Worm (Caenorhabditis elegans) whole organism, L4 larva: ENCODE measurements around the gene tatn-1.

Experiments used
- D1046.2 ChIP-seq: fragments of 200-800 bp; sonication (Bioruptor generic); IDR thresholded peaks from 2 replicates; pipeline ENCODE4 v1.3.6; 2022; ENCODE audit warnings: missing genetic modification characterization, missing compliant biosample characterization
- F10B5.3 ChIP-seq: sonication (generic microtip); optimal IDR thresholded peaks from 2 replicates; lab custom pipeline; 2016; ENCODE audit warnings: mild to moderate bottlenecking, missing genetic modification characterization, missing compliant biosample characterization
- F26F4.8 ChIP-seq: fragments of 200-800 bp; sonication (Bioruptor generic); conservative IDR thresholded peaks from 2 replicates; pipeline ENCODE4 v1.3.6; 2022; ENCODE audit warnings: missing genetic modification characterization, missing compliant biosample characterization
- R02D3.7 ChIP-seq: fragments of 150-350 bp; sonication (generic microtip); optimal IDR thresholded peaks from 3 replicates; lab custom pipeline; 2014; ENCODE audit warnings: missing biosample characterization, missing genetic modification characterization
- Y5F2A.4 ChIP-seq: fragments of 200-800 bp; sonication (Bioruptor generic); optimal IDR thresholded peaks from 2 replicates; lab custom pipeline; 2018; ENCODE audit warnings: mild to moderate bottlenecking, missing genetic modification characterization, missing compliant biosample characterization
- Y75B8A.6 ChIP-seq: fragments of 200-800 bp; sonication (Bioruptor generic); IDR thresholded peaks from 2 replicates; pipeline ENCODE4 v1.3.6; 2022; ENCODE audit warnings: missing genetic modification reagents, missing genetic modification characterization, missing compliant biosample characterization
- ZK337.2 ChIP-seq: fragments of 200-800 bp; sonication (Bioruptor generic); IDR thresholded peaks from 2 replicates; pipeline ENCODE4 v1.3.6; 2022; ENCODE audit warnings: missing genetic modification reagents, missing genetic modification characterization, missing compliant biosample characterization
- arid-1 ChIP-seq: fragments of 200-800 bp; sonication (Bioruptor generic); conservative IDR thresholded peaks from 2 replicates; pipeline ENCODE4 v1.3.6; 2022; ENCODE audit warnings: missing genetic modification reagents, missing genetic modification characterization, missing compliant biosample characterization
- attf-4 ChIP-seq: sonication (generic microtip); optimal IDR thresholded peaks from 3 replicates; lab custom pipeline; 2017; ENCODE audit warnings: missing biosample characterization, missing genetic modification characterization
- ceh-44 ChIP-seq: fragments of 200-800 bp; sonication (Bioruptor generic); IDR thresholded peaks from 2 replicates; pipeline ENCODE4 v1.3.6; 2022; ENCODE audit warnings: missing genetic modification reagents, missing genetic modification characterization, missing compliant biosample characterization
- ceh-82 ChIP-seq: sonication (generic microtip); optimal IDR thresholded peaks from 2 replicates; lab custom pipeline; 2017; ENCODE audit warnings: missing biosample characterization, missing genetic modification characterization
- cey-2 ChIP-seq: sonication (generic microtip); optimal IDR thresholded peaks from 3 replicates; lab custom pipeline; 2017; ENCODE audit warnings: missing genetic modification characterization, mild to moderate bottlenecking, missing compliant biosample characterization, antibody characterized with exemption, borderline replicate concordance; ENCODE audit not compliant: insufficient read depth
- daf-19 ChIP-seq: fragments of 200-800 bp; sonication (Bioruptor generic); conservative IDR thresholded peaks from 2 replicates; pipeline ENCODE4 v1.3.6; 2022; ENCODE audit warnings: missing genetic modification characterization, missing compliant biosample characterization
- daf-8 ChIP-seq: fragments of 200-800 bp; sonication (Bioruptor generic); IDR thresholded peaks from 2 replicates; pipeline ENCODE4 v1.3.6; 2022; ENCODE audit warnings: missing genetic modification characterization, missing compliant biosample characterization
- dmd-6 ChIP-seq: fragments of 200-800 bp; sonication (Bioruptor generic); IDR thresholded peaks from 2 replicates; pipeline ENCODE4 v1.3.6; 2022; ENCODE audit warnings: missing genetic modification reagents, missing genetic modification characterization, missing compliant biosample characterization
- dmd-9 ChIP-seq: fragments of 200-800 bp; sonication (Bioruptor generic); IDR thresholded peaks from 2 replicates; pipeline ENCODE4 v1.3.6; 2022; ENCODE audit warnings: missing genetic modification reagents, missing genetic modification characterization, missing compliant biosample characterization
- dpl-1 ChIP-seq: fragments of 150-350 bp; optimal IDR thresholded peaks from 2 replicates; lab custom pipeline; 2014; ENCODE audit warnings: missing biosample characterization, missing genetic modification reagents, missing genetic modification characterization
- egl-43 ChIP-seq: fragments of 200-800 bp; sonication (Bioruptor generic); IDR thresholded peaks from 2 replicates; pipeline ENCODE4 v1.3.6; 2022; ENCODE audit warnings: missing genetic modification reagents, missing genetic modification characterization, missing compliant biosample characterization
- fkh-10 ChIP-seq: fragments of 150-350 bp; optimal IDR thresholded peaks from 2 replicates; lab custom pipeline; 2014; ENCODE audit warnings: missing biosample characterization, missing genetic modification reagents, missing genetic modification characterization
- fos-1 ChIP-seq: fragments of 150-350 bp; optimal IDR thresholded peaks from 2 replicates; lab custom pipeline; 2014; ENCODE audit warnings: missing biosample characterization, missing genetic modification characterization
- gei-8 ChIP-seq: fragments of 200-800 bp; sonication (Bioruptor generic); optimal IDR thresholded peaks from 2 replicates; lab custom pipeline; 2018; ENCODE audit warnings: mild to moderate bottlenecking, missing genetic modification characterization, missing compliant biosample characterization
- hlh-11 ChIP-seq: fragments of 200-800 bp; sonication (Bioruptor generic); optimal IDR thresholded peaks from 2 replicates; lab custom pipeline; 2018; ENCODE audit warnings: mild to moderate bottlenecking, missing genetic modification characterization, missing compliant biosample characterization
- hlh-30 ChIP-seq: sonication (generic microtip); optimal IDR thresholded peaks from 2 replicates; lab custom pipeline; 2017; ENCODE audit warnings: antibody characterized with exemption, mild to moderate bottlenecking, missing genetic modification characterization, missing compliant biosample characterization; ENCODE audit not compliant: insufficient read depth
- hmg-1.1 ChIP-seq: fragments of 200-800 bp; sonication (Bioruptor generic); IDR thresholded peaks from 2 replicates; pipeline ENCODE4 v1.3.6; 2022; ENCODE audit warnings: missing genetic modification reagents, missing genetic modification characterization, missing compliant biosample characterization
- lim-7 ChIP-seq: fragments of 200-800 bp; sonication (Bioruptor generic); IDR thresholded peaks from 2 replicates; pipeline ENCODE4 v1.3.6; 2022; ENCODE audit warnings: missing genetic modification characterization, missing compliant biosample characterization
- lin-1 ChIP-seq: fragments of 200-800 bp; sonication (Bioruptor generic); IDR thresholded peaks from 2 replicates; pipeline ENCODE4 v1.3.6; 2022; ENCODE audit warnings: missing genetic modification reagents, missing genetic modification characterization, missing compliant biosample characterization
- lir-3 ChIP-seq: sonication (generic microtip); optimal IDR thresholded peaks from 2 replicates; lab custom pipeline; 2016; ENCODE audit warnings: mild to moderate bottlenecking, missing genetic modification characterization, missing compliant biosample characterization
- lsy-2 ChIP-seq, 2 experiments: fragments of 150-350 bp in 1 of 2; sonication (generic microtip) in 1 of 2; optimal IDR thresholded peaks; 2 replicates each; lab custom pipeline; 2014 to 2017; ENCODE audit warnings: missing biosample characterization in 2 of 2, missing genetic modification characterization in 2 of 2
- madf-9 ChIP-seq: fragments of 200-800 bp; sonication (Bioruptor generic); conservative IDR thresholded peaks from 2 replicates; pipeline ENCODE4 v1.3.6; 2022; ENCODE audit warnings: missing genetic modification reagents, missing genetic modification characterization, missing compliant biosample characterization
- mdl-1 ChIP-seq, 2 experiments: fragments of 150-350 bp in 1 of 2; sonication (generic microtip) in 1 of 2; optimal IDR thresholded peaks; 2 replicates each; lab custom pipeline; 2014 to 2017; ENCODE audit warnings: missing biosample characterization in 2 of 2, missing genetic modification characterization in 2 of 2
- mdt-29 ChIP-seq: fragments of 200-800 bp; sonication (Bioruptor generic); IDR thresholded peaks from 2 replicates; pipeline ENCODE4 v1.3.6; 2022; ENCODE audit warnings: missing genetic modification reagents, missing genetic modification characterization, missing compliant biosample characterization
- mep-1 ChIP-seq: fragments of 150-350 bp; sonication (generic microtip); optimal IDR thresholded peaks from 3 replicates; lab custom pipeline; 2014; ENCODE audit warnings: missing biosample characterization, missing genetic modification characterization
- nhr-102 ChIP-seq: sonication (generic microtip); optimal IDR thresholded peaks from 2 replicates; lab custom pipeline; 2016; ENCODE audit warnings: mild to moderate bottlenecking, missing genetic modification characterization, moderate library complexity, missing compliant biosample characterization
- nhr-11 ChIP-seq: fragments of 150-350 bp; optimal IDR thresholded peaks from 2 replicates; lab custom pipeline; 2014; ENCODE audit warnings: missing biosample characterization, missing genetic modification characterization
- nhr-237 ChIP-seq: sonication (generic microtip); optimal IDR thresholded peaks from 2 replicates; lab custom pipeline; 2017; ENCODE audit warnings: missing biosample characterization, missing genetic modification characterization
- nhr-41 ChIP-seq: fragments of 200-800 bp; sonication (Bioruptor generic); IDR thresholded peaks from 2 replicates; pipeline ENCODE4 v1.3.6; 2022; ENCODE audit warnings: missing genetic modification reagents, missing genetic modification characterization, missing compliant biosample characterization
- nhr-42 ChIP-seq: fragments of 200-800 bp; sonication (Bioruptor generic); IDR thresholded peaks from 2 replicates; pipeline ENCODE4 v1.3.6; 2022; ENCODE audit warnings: missing genetic modification characterization, missing compliant biosample characterization
- nhr-76 ChIP-seq: fragments of 150-350 bp; optimal IDR thresholded peaks from 2 replicates; lab custom pipeline; 2014; ENCODE audit warnings: missing biosample characterization, missing genetic modification characterization
- nhr-77 ChIP-seq: fragments of 150-350 bp; optimal IDR thresholded peaks from 2 replicates; lab custom pipeline; 2014; ENCODE audit warnings: missing biosample characterization, missing genetic modification characterization
- pha-4 ChIP-seq, 2 experiments: fragments of 150-350 bp in 1 of 2; fragments of 200-800 bp in 1 of 2; sonication (Bioruptor generic) in 1 of 2; IDR thresholded peaks in 1 of 2; optimal IDR thresholded peaks in 1 of 2; 2 replicates each; pipeline versions ENCODE4 v1.3.6 to Lab custom; 2014 to 2022; ENCODE audit warnings: missing genetic modification characterization in 2 of 2, missing genetic modification reagents in 2 of 2, missing biosample characterization in 1 of 2, missing compliant biosample characterization in 1 of 2
- pqm-1 ChIP-seq: sonication (generic microtip); optimal IDR thresholded peaks from 2 replicates; lab custom pipeline; 2017; ENCODE audit warnings: missing biosample characterization, missing genetic modification characterization
- rbr-2 ChIP-seq: sonication (generic microtip); optimal IDR thresholded peaks from 2 replicates; lab custom pipeline; 2016; ENCODE audit warnings: missing genotype, missing genetic modification characterization, missing compliant biosample characterization
- snpc-1.2 ChIP-seq: fragments of 200-800 bp; sonication (Bioruptor generic); IDR thresholded peaks from 2 replicates; pipeline ENCODE4 v1.3.6; 2022; ENCODE audit warnings: missing genetic modification reagents, missing genetic modification characterization, missing compliant biosample characterization
- spr-1 ChIP-seq: sonication (generic microtip); optimal IDR thresholded peaks from 2 replicates; lab custom pipeline; 2016; ENCODE audit warnings: mild to moderate bottlenecking, missing genetic modification characterization, missing compliant biosample characterization
- unc-130 ChIP-seq: sonication (generic microtip); optimal IDR thresholded peaks from 2 replicates; lab custom pipeline; 2016; ENCODE audit warnings: missing genetic modification reagents, missing genetic modification characterization, missing compliant biosample characterization
- vab-7 ChIP-seq: fragments of 200-800 bp; sonication (Bioruptor generic); IDR thresholded peaks from 2 replicates; pipeline ENCODE4 v1.3.6; 2022; ENCODE audit warnings: missing genetic modification reagents, missing genetic modification characterization, missing compliant biosample characterization
- zfp-3 ChIP-seq: fragments of 200-800 bp; sonication (Bioruptor generic); conservative IDR thresholded peaks from 2 replicates; pipeline ENCODE4 v1.3.6; 2022; ENCODE audit warnings: missing genetic modification reagents, missing genetic modification characterization, missing compliant biosample characterization
- ztf-11 ChIP-seq: fragments of 150-350 bp; optimal IDR thresholded peaks from 2 replicates; lab custom pipeline; 2014; ENCODE audit warnings: missing biosample characterization, missing genetic modification characterization

Gene tatn-1

DNA sequence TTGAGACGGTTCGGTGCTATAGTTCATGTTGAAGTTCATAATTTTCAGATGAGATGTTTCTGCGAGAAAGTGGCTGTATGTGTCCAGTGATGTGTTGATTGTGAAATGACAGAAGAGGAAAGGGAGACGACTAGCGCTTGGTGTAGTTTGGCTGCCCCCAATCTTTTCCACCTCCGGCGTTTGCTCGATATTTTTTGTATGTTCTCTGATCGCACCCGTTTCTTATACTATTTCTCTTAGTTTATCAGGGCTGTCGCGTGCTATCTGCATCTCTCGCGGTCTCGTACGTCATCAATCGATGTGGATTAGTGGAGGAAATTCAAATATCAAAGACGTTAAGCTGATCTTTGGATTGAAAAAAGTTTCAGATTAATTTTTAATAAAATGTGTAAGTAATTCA lies 19.9 kb downstream of the tatn-1 start, which contains the start of gene atf-4 (continued):
- TF ChIP-seq R02D3.7 (tag; lab: Kevin White, UChicago) (no peak), zfp-3 (GFP tag; lab: Robert Waterston, UW) (no peak), ceh-82 (tag; lab: Kevin White, UChicago) (no peak), daf-8 (GFP tag; lab: Robert Waterston, UW) (no peak), F10B5.3 (no peak), F26F4.8 (GFP tag; lab: Robert Waterston, UW) (no peak), fos-1 (tag; lab: Kevin White, UChicago) (no peak), nhr-77 (peak; percentile 78), lin-1 (GFP tag; lab: Robert Waterston, UW) (peak; percentile 68), arid-1 (peak; percentile 56; the same call in 1 of the 2 replicates), lir-3 (no peak), madf-9 (GFP tag; lab: Robert Waterston, UW) (no peak), dmd-9 (GFP tag; lab: Robert Waterston, UW) (no peak), mep-1 (tag; lab: Kevin White, UChicago) (peak; percentile 75), gei-8 (GFP tag; lab: Kevin White, UChicago) (no peak), ztf-11 (tag; lab: Kevin White, UChicago) (no peak), D1046.2 (GFP tag; lab: Robert Waterston, UW) (no peak), nhr-11 (tag; lab: Kevin White, UChicago) (peak; percentile 83), Y5F2A.4 (no peak), nhr-102 (peak; percentile 38), cey-2 (tag; lab: Kevin White, UChicago) (no peak), dmd-6 (GFP tag; lab: Robert Waterston, UW) (peak; percentile 87), nhr-76 (tag; lab: Kevin White, UChicago) (no peak), spr-1 (no peak), ceh-44 (GFP tag; lab: Robert Waterston, UW) (no peak), rbr-2 (tag; lab: Kevin White, UChicago) (peak; percentile 16), mdl-1 (tag; optimal IDR thresholded peaks at IDR 0.05; lab: Kevin White, UChicago) (peak; percentile 81 to 95), ZK337.2 (GFP tag; lab: Robert Waterston, UW) (no peak), nhr-42 (GFP tag; lab: Robert Waterston, UW) (no peak), hlh-11 (tag; lab: Kevin White, UChicago) (peak; percentile 87), snpc-1.2 (GFP tag; lab: Robert Waterston, UW) (no peak), dpl-1 (peak; percentile 68), nhr-237 (tag; lab: Kevin White, UChicago) (no peak), Y75B8A.6 (no peak), attf-4 (tag; lab: Kevin White, UChicago) (no peak), vab-7 (GFP tag; lab: Robert Waterston, UW) (no peak), egl-43 (GFP tag; lab: Robert Waterston, UW) (peak; percentile 34; the same call in 1 of the 2 replicates), daf-19 (GFP tag; lab: Robert Waterston, UW) (no peak)

DNA sequence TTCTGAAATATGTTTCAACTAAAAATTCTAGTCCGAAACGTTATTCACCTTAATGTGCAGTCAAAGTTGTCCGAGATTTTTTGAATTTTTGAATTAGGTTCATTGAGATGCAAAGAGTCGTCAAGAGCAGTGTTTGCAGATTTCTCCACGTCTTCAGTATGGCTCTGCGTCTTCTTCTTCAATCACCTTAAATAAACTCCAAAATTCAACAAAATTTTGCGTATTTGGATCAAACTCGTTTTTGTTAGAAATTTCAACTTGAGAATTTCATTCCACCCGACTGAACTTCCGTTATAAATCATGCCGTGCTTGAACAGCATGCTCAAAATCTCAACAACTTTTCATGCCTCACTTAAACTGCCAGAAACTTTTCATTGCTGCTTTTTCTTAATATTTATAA lies 21.3 kb downstream of the tatn-1 start, which contains the start of gene T04C10.3:
T04C10.3 (plus strand) TSS at position 301 of the 400 bp plus-strand sequence.
- TF ChIP-seq ztf-11 (tag; lab: Kevin White, UChicago), result no peak

DNA sequence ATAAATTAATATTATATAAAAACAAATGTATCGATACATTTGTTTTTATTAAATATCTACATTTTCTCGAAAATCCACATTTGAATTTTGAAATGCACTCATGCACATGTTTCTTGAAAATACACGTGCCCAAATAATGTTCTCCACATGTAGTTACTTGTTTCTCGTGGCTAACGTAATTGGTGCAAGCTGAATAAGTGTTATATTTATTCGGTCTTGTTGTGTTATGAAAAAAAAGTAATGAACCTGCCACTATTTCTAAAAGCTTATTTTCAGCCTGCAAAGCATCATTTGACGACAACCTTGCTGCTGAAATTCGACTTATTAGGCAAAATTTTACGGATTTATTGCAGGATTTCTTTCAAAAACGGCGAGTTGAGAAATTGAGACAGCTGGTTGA lies 22.6 kb downstream of the tatn-1 start:
- TF ChIP-seq F10B5.3, result peak; percentile 87
- peak; percentile 37 to 85 for TF ChIP-seq lsy-2 (tag; optimal IDR thresholded peaks at IDR 0.05; lab: Kevin White, UChicago)
- TF ChIP-seq nhr-41, result no peak
- no peak for TF ChIP-seq lim-7 (GFP tag; lab: Robert Waterston, UW)
- peak; percentile 57 for TF ChIP-seq fkh-10 (GFP tag; lab: Kevin White, UChicago)
- TF ChIP-seq pqm-1 (tag; lab: Kevin White, UChicago), result peak; percentile 8
- peak; percentile 80 for TF ChIP-seq hlh-30
- TF ChIP-seq Y75B8A.6, result no peak
- peak; percentile 60 for TF ChIP-seq spr-1
- TF ChIP-seq nhr-77, result peak; percentile 79
- 0 out of 2 replicates have a peak, but pooled peaks have one; percentile 25 for TF ChIP-seq madf-9 (GFP tag; lab: Robert Waterston, UW)
- 0 out of 2 replicates have a peak, but pooled peaks have one; percentile 33 for TF ChIP-seq zfp-3 (GFP tag; lab: Robert Waterston, UW)
- no peak for TF ChIP-seq unc-130 (GFP tag; lab: Kevin White, UChicago)
- peak; percentile 25; the same call in 1 of the 2 replicates for TF ChIP-seq pha-4 (GFP tag; IDR thresholded peaks at IDR 0.05; lab: Robert Waterston, UW)
- TF ChIP-seq pha-4 (tag; optimal IDR thresholded peaks at IDR 0.05; lab: Kevin White, UChicago), result peak; percentile 84
- TF ChIP-seq hmg-1.1 (GFP tag; lab: Robert Waterston, UW), result peak; percentile 86
- TF ChIP-seq nhr-42 (GFP tag; lab: Robert Waterston, UW), result peak; percentile 83
- TF ChIP-seq mdt-29 (GFP tag; lab: Robert Waterston, UW), result no peak
